Worm (Caenorhabditis elegans): ENCODE results near the gene B0244.6.
A peak's percentile ranks its signal among the peaks of the same experiment; 100 is the strongest.

B0244.6 gene

DNA sequence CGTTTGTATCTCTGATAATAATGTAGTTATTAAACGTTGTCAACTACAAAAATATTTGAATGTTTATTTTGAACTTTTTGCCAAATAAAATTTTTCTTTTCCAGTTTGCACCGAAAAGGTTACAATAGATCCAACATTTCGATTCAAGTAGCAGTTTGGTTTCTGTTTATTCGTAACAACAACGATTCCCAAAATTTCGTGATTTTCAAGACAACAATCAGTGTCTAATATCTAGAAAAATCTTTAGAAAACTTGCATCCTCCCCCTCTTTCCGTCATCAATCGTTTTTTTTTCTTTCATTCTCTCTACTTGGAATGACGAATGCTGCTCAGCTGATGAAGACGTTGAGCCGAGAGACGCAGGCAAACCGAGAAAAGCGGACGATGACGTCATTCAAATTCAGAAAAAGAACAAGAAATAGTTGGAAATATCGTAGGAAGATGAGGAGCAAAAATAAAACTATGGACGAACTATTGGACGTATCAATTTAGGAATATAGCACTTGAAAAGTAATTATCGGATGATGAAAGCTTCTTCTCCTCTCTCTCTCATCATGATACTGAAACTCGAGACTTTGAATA lies 20.8 kb downstream of the B0244.6 start:
- TF ChIP-seq hmbx-1 (tag; optimal IDR thresholded peaks at IDR 0.05) = no peak
- no peak for TF ChIP-seq tbx-11 (GFP tag; IDR thresholded peaks at IDR 0.05)

ce11 chrIII:5760721-5761120 lies 22.9 kb downstream of the B0244.6 start:
- TF ChIP-seq F13C5.2 (tag; optimal IDR thresholded peaks at IDR 0.05) (no peak), aly-1 (tag; optimal IDR thresholded peaks at IDR 0.05) (no peak), flt-1 (GFP tag; IDR thresholded peaks at IDR 0.05) (no peak)

DNA sequence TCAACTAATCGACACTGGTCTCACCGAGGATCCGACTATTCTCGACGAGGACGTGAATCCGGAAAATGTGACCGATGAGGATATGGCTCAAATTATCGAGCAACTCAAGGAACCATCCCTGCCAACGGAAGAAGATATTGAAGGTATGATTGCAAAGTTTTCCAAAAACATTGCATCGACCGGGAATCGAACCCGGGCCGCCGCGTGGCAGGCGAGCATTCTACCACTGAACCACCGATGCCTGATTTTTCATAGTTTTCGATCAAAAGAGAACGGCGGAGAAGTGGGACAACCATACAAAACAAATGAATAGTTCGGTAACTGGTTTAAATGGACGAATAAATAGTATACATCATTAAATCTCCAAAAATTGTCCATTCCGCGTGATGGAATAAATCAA lies 24.1 kb downstream of the B0244.6 start:
- TF ChIP-seq pes-1 (GFP tag; IDR thresholded peaks at IDR 0.05) = no peak
- TF ChIP-seq hmbx-1 (tag; optimal IDR thresholded peaks at IDR 0.05) = no peak
- TF ChIP-seq ama-1 (optimal IDR thresholded peaks at IDR 0.05) = no peak
- TF ChIP-seq sea-1 (GFP tag; conservative IDR thresholded peaks at IDR 0.05) = no peak

DNA sequence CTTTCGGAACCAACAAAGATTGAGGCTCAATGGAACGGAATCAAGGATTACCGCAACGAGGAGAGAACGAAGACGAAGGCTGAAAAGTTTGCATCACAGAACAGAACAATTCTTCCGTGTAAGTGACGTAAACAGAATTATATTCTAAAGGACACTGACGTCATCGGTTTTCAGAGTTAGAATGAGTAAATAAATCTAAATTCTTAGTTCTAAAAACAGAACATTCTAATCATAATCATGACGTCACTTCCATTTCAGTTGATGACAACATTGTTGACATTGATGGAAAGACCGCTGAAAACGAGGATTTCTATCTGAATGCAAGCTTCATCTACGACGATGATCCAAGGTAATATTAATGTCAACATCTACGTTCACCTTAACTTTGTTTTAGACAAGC lies 26.2 kb downstream of the B0244.6 start:
- no peak for TF ChIP-seq hmbx-1 (tag; optimal IDR thresholded peaks at IDR 0.05)
- TF ChIP-seq F13C5.2 (tag; optimal IDR thresholded peaks at IDR 0.05) = no peak
- no peak for TF ChIP-seq ceh-36 (tag; optimal IDR thresholded peaks at IDR 0.05)
- no peak for TF ChIP-seq hnd-1 (tag; optimal IDR thresholded peaks at IDR 0.05)
- no peak for TF ChIP-seq aly-1 (tag; optimal IDR thresholded peaks at IDR 0.05)

- TF ChIP-seq ceh-13 (GFP tag; optimal IDR thresholded peaks at IDR 0.05) (no peak), tbx-37 (GFP tag; conservative IDR thresholded peaks at IDR 0.05) (peak; percentile 41; the same call in 1 of the 2 replicates), aly-1 (tag; optimal IDR thresholded peaks at IDR 0.05) (no peak), scrt-1 (GFP tag; IDR thresholded peaks at IDR 0.05) (peak; percentile 52; the same call in 1 of the 2 replicates), ceh-36 (tag; optimal IDR thresholded peaks at IDR 0.05) (peak; percentile 15), ets-7 (tag; optimal IDR thresholded peaks at IDR 0.05) (no peak), hmbx-1 (tag; optimal IDR thresholded peaks at IDR 0.05) (no peak), F13C5.2 (tag; optimal IDR thresholded peaks at IDR 0.05) (peak; percentile 60), hnd-1 (tag; optimal IDR thresholded peaks at IDR 0.05) (peak; percentile 26), B0310.2 (tag; optimal IDR thresholded peaks at IDR 0.05) (no peak), tbx-11 (GFP tag; IDR thresholded peaks at IDR 0.05) (no peak; the same call in 1 of the 2 replicates), sea-1 (GFP tag; conservative IDR thresholded peaks at IDR 0.05) (0 out of 2 replicates have a peak, but pooled peaks have one; percentile 63), flt-1 (GFP tag; IDR thresholded peaks at IDR 0.05) (peak; percentile 59; the same call in 1 of the 2 replicates), hmg-4 (GFP tag; optimal IDR thresholded peaks at IDR 0.05) (peak; percentile 55)
These were observed 32.0 kb downstream of the B0244.6 start, which contains the start of gene cutl-23 for ce11 chrIII:5769726-5770235. cutl-23 (plus strand) TSS chrIII:5770185.

- TF ChIP-seq B0310.2 (tag; optimal IDR thresholded peaks at IDR 0.05) (no peak), aly-1 (tag; optimal IDR thresholded peaks at IDR 0.05) (no peak), tbx-37 (GFP tag; conservative IDR thresholded peaks at IDR 0.05) (no peak)
These were observed 44.3 kb downstream of the B0244.6 start for ce11 chrIII:5782080-5782479.

ce11 chrIII:5785273-5785929 lies 47.6 kb downstream of the B0244.6 start, which contains the start of gene Y37B11A.3:
Y37B11A.3 (minus strand) TSS chrIII:5785323.
- TF ChIP-seq tra-4 (tag; optimal IDR thresholded peaks at IDR 0.05) (no peak), F13C5.2 (tag; optimal IDR thresholded peaks at IDR 0.05) (no peak), ceh-36 (tag; optimal IDR thresholded peaks at IDR 0.05) (no peak), scrt-1 (GFP tag; IDR thresholded peaks at IDR 0.05) (no peak)

- TF ChIP-seq pes-1 (GFP tag; IDR thresholded peaks at IDR 0.05) (no peak), tbx-11 (GFP tag; IDR thresholded peaks at IDR 0.05) (no peak), hnd-1 (tag; optimal IDR thresholded peaks at IDR 0.05) (no peak), scrt-1 (GFP tag; IDR thresholded peaks at IDR 0.05) (no peak), ceh-36 (tag; optimal IDR thresholded peaks at IDR 0.05) (no peak), tra-4 (tag; optimal IDR thresholded peaks at IDR 0.05) (no peak)
These were observed 52.7 kb downstream of the B0244.6 start, which contains the start of gene rev-3 for ce11 chrIII:5790550-5790949. rev-3 (minus strand) TSS chrIII:5790650.

Data from whole organism, early embryonic.